Fruit fly (Drosophila melanogaster) whole organism, embryonic: Measurements from ENCODE around the gene CG44000.

Experiments used
- Atf6 ChIP-seq: fragments of 200-800 bp; sonication (Bioruptor generic); IDR thresholded peaks from 2 replicates; pipeline ENCODE4 v1.3.6; 2022; ENCODE audit warnings: missing biosample characterization, missing genetic modification characterization
- CG10209 ChIP-seq: fragments of 200-800 bp; sonication (Bioruptor generic); optimal IDR thresholded peaks from 3 replicates; lab custom pipeline; 2017; ENCODE audit warnings: missing biosample characterization, mild to moderate bottlenecking, missing genetic modification characterization, missing genetic modification reagents
- CG1024 ChIP-seq: fragments of 200-800 bp; sonication (Bioruptor generic); IDR thresholded peaks from 2 replicates; pipeline ENCODE4 v1.3.6; 2022; ENCODE audit warnings: missing biosample characterization, missing genetic modification characterization
- CG10979 ChIP-seq: fragments of 200-800 bp; sonication (Bioruptor generic); optimal IDR thresholded peaks from 2 replicates; lab custom pipeline; 2018; ENCODE audit warnings: missing biosample characterization, mild to moderate bottlenecking, missing genetic modification characterization, moderate library complexity
- CG1233 ChIP-seq: fragments of 200-800 bp; sonication (Bioruptor generic); optimal IDR thresholded peaks from 4 replicates; lab custom pipeline; 2018; ENCODE audit warnings: missing biosample characterization, mild to moderate bottlenecking, missing genetic modification characterization
- CG13296 ChIP-seq: fragments of 200-800 bp; sonication (Bioruptor generic); optimal IDR thresholded peaks from 3 replicates; lab custom pipeline; 2018; ENCODE audit warnings: missing biosample characterization, mild to moderate bottlenecking, missing genetic modification characterization
- CG1603 ChIP-seq: fragments of 200-800 bp; sonication (Bioruptor generic); optimal IDR thresholded peaks from 2 replicates; lab custom pipeline; 2019; ENCODE audit warnings: missing biosample characterization, mild to moderate bottlenecking, missing genetic modification characterization, moderate library complexity
- CG1647 ChIP-seq: fragments of 200-800 bp; sonication (Bioruptor generic); optimal IDR thresholded peaks from 3 replicates; lab custom pipeline; 2016; ENCODE audit warnings: missing biosample characterization, missing genetic modification characterization
- CG17359 ChIP-seq: fragments of 200-800 bp; sonication (Bioruptor generic); optimal IDR thresholded peaks from 3 replicates; lab custom pipeline; 2018; ENCODE audit warnings: missing biosample characterization, mild to moderate bottlenecking, missing genetic modification characterization, moderate library complexity
- CG17385 ChIP-seq: fragments of 200-800 bp; sonication (Bioruptor generic); optimal IDR thresholded peaks from 3 replicates; lab custom pipeline; 2018; ENCODE audit warnings: missing biosample characterization, mild to moderate bottlenecking, missing genetic modification characterization
- CG18599 ChIP-seq: fragments of 200-800 bp; sonication (Bioruptor generic); optimal IDR thresholded peaks from 3 replicates; lab custom pipeline; 2017; ENCODE audit warnings: missing biosample characterization, missing genetic modification characterization, mild to moderate bottlenecking, moderate library complexity, missing genetic modification reagents
- CG2120 ChIP-seq: fragments of 200-800 bp; sonication (Bioruptor generic); optimal IDR thresholded peaks from 3 replicates; lab custom pipeline; 2016; ENCODE audit warnings: missing biosample characterization, missing genetic modification characterization
- CG2129 ChIP-seq: fragments of 200-800 bp; sonication (Bioruptor generic); IDR thresholded peaks from 2 replicates; pipeline ENCODE4 v1.3.6; 2022; ENCODE audit warnings: missing biosample characterization, missing genetic modification characterization; ENCODE audit not compliant: partially characterized antibody
- CG2678 ChIP-seq: fragments of 200-800 bp; sonication (Bioruptor generic); optimal IDR thresholded peaks from 3 replicates; lab custom pipeline; 2019; ENCODE audit warnings: missing biosample characterization, mild to moderate bottlenecking, missing genetic modification characterization, moderate library complexity
- CG30403 ChIP-seq: fragments of 200-800 bp; sonication (Bioruptor generic); optimal IDR thresholded peaks from 3 replicates; lab custom pipeline; 2016; ENCODE audit warnings: missing biosample characterization, missing genetic modification characterization
- CG30431 ChIP-seq: fragments of 200-800 bp; sonication (Bioruptor generic); optimal IDR thresholded peaks from 2 replicates; lab custom pipeline; 2017; ENCODE audit warnings: missing biosample characterization, missing genetic modification characterization
- CG7372 ChIP-seq: fragments of 200-800 bp; sonication (Bioruptor generic); IDR thresholded peaks from 2 replicates; pipeline ENCODE4 v1.3.6; 2022; ENCODE audit warnings: missing biosample characterization, missing genetic modification characterization
- CG7556 ChIP-seq: fragments of 200-800 bp; sonication (Bioruptor generic); optimal IDR thresholded peaks from 2 replicates; lab custom pipeline; 2017; ENCODE audit warnings: missing biosample characterization, mild to moderate bottlenecking, missing genetic modification characterization
- CG7786 ChIP-seq: fragments of 200-800 bp; sonication (Bioruptor generic); optimal IDR thresholded peaks from 2 replicates; lab custom pipeline; 2016; ENCODE audit warnings: missing biosample characterization, missing genetic modification characterization
- CG7963 ChIP-seq: fragments of 200-800 bp; sonication (Bioruptor generic); IDR thresholded peaks from 3 replicates; pipeline ENCODE4 v1.3.6; 2022; ENCODE audit warnings: missing biosample characterization, missing genetic modification characterization; ENCODE audit not compliant: partially characterized antibody
- CG8765 ChIP-seq: fragments of 200-800 bp; sonication (Bioruptor generic); IDR thresholded peaks from 2 replicates; pipeline ENCODE4 v1.3.6; 2022; ENCODE audit warnings: missing biosample characterization, missing genetic modification characterization
- CG9932 ChIP-seq: fragments of 200-800 bp; sonication (Bioruptor generic); IDR thresholded peaks from 2 replicates; pipeline ENCODE4 v1.3.6; 2022; ENCODE audit warnings: missing biosample characterization, missing genetic modification characterization
- Camta ChIP-seq: fragments of 200-800 bp; sonication (Bioruptor generic); optimal IDR thresholded peaks from 2 replicates; lab custom pipeline; 2016; ENCODE audit warnings: missing biosample characterization, missing genetic modification characterization
- Chrac-16 ChIP-seq: fragments of 200-800 bp; sonication (Bioruptor generic); optimal IDR thresholded peaks from 3 replicates; lab custom pipeline; 2016; ENCODE audit warnings: missing biosample characterization, missing genetic modification characterization
- ERR ChIP-seq: fragments of 200-800 bp; sonication (Bioruptor generic); optimal IDR thresholded peaks from 2 replicates; lab custom pipeline; 2016; ENCODE audit warnings: missing biosample characterization, missing genetic modification characterization
- Ets97D ChIP-seq: fragments of 200-800 bp; sonication (Bioruptor generic); optimal IDR thresholded peaks from 3 replicates; lab custom pipeline; 2016; ENCODE audit warnings: missing biosample characterization, missing genetic modification characterization
- Fer1 ChIP-seq: fragments of 200-800 bp; sonication (Bioruptor generic); optimal IDR thresholded peaks from 2 replicates; lab custom pipeline; 2017; ENCODE audit warnings: missing biosample characterization, mild to moderate bottlenecking, missing genetic modification characterization
- HLH54F ChIP-seq: fragments of 200-800 bp; sonication (Bioruptor generic); optimal IDR thresholded peaks from 3 replicates; lab custom pipeline; 2016; ENCODE audit warnings: missing biosample characterization, missing genetic modification characterization
- Hr3 ChIP-seq: fragments of 200-800 bp; sonication (Bioruptor generic); optimal IDR thresholded peaks from 3 replicates; lab custom pipeline; 2016; ENCODE audit warnings: missing biosample characterization, missing genetic modification characterization
- Hr78 ChIP-seq, 2 experiments: fragments of 200-800 bp in 1 of 2; fragments of >200 bp in 1 of 2; sonication (Bioruptor generic) in 1 of 2; optimal IDR thresholded peaks; 2 replicates each; lab custom pipeline; 2017 to 2019; ENCODE audit warnings: missing biosample characterization in 2 of 2, missing genetic modification characterization in 2 of 2, mild to moderate bottlenecking in 1 of 2, moderate library complexity in 1 of 2
- Lim3 ChIP-seq: fragments of 200-800 bp; sonication (Bioruptor generic); IDR thresholded peaks from 2 replicates; pipeline ENCODE4 v1.3.6; 2022; ENCODE audit warnings: missing biosample characterization, missing genetic modification characterization
- Meics ChIP-seq: fragments of 200-800 bp; sonication (Bioruptor generic); optimal IDR thresholded peaks from 2 replicates; lab custom pipeline; 2017; ENCODE audit warnings: missing biosample characterization, mild to moderate bottlenecking, missing genetic modification characterization
- Mes4 ChIP-seq: fragments of 200-800 bp; sonication (Bioruptor generic); optimal IDR thresholded peaks from 2 replicates; lab custom pipeline; 2016; ENCODE audit warnings: missing biosample characterization, missing genetic modification characterization
- NfI ChIP-seq: fragments of 200-800 bp; sonication (Bioruptor generic); optimal IDR thresholded peaks from 3 replicates; lab custom pipeline; 2018; ENCODE audit warnings: missing biosample characterization, mild to moderate bottlenecking, missing genetic modification characterization, moderate library complexity
- Pdp1 ChIP-seq, 2 experiments: fragments of 200-800 bp; sonication (Bioruptor generic); optimal IDR thresholded peaks; 3 replicates each; lab custom pipeline; 2016; ENCODE audit warnings: missing biosample characterization in 2 of 2, missing genetic modification characterization in 2 of 2, mild to moderate bottlenecking in 1 of 2, moderate library complexity in 1 of 2
- Ptx1 ChIP-seq: fragments of 200-800 bp; sonication (Bioruptor generic); IDR thresholded peaks from 2 replicates; pipeline ENCODE4 v1.3.6; 2022; ENCODE audit warnings: missing biosample characterization, missing genetic modification characterization
- Side ChIP-seq: fragments of 200-800 bp; sonication (Bioruptor generic); optimal IDR thresholded peaks from 2 replicates; lab custom pipeline; 2016; ENCODE audit warnings: missing biosample characterization, missing genetic modification characterization
- Sox102F ChIP-seq: fragments of 200-800 bp; sonication (Bioruptor generic); optimal IDR thresholded peaks from 2 replicates; lab custom pipeline; 2018; ENCODE audit warnings: missing biosample characterization, mild to moderate bottlenecking, missing genetic modification characterization, moderate library complexity
- Ssrp ChIP-seq: fragments of 200-800 bp; sonication (Bioruptor generic); optimal IDR thresholded peaks from 2 replicates; lab custom pipeline; 2018; ENCODE audit warnings: missing biosample characterization, mild to moderate bottlenecking, missing genetic modification characterization, moderate library complexity
- TFAM ChIP-seq: fragments of 200-800 bp; sonication (Bioruptor generic); optimal IDR thresholded peaks from 2 replicates; lab custom pipeline; 2017; ENCODE audit warnings: missing biosample characterization, missing genetic modification characterization, inconsistent platforms
- abd-A ChIP-seq: fragments of 200-800 bp; sonication (Bioruptor generic); optimal IDR thresholded peaks from 3 replicates; lab custom pipeline; 2019; ENCODE audit warnings: missing biosample characterization, mild to moderate bottlenecking, missing genetic modification characterization, moderate library complexity
- al ChIP-seq: fragments of 200-800 bp; sonication (Bioruptor generic); IDR thresholded peaks from 2 replicates; pipeline ENCODE4 v1.3.6; 2022; ENCODE audit warnings: missing biosample characterization, missing genetic modification characterization
- az2 ChIP-seq: fragments of 200-800 bp; sonication (Bioruptor generic); optimal IDR thresholded peaks from 3 replicates; lab custom pipeline; 2016; ENCODE audit warnings: missing biosample characterization, missing genetic modification characterization
- btn ChIP-seq: fragments of 200-800 bp; sonication (Bioruptor generic); optimal IDR thresholded peaks from 2 replicates; lab custom pipeline; 2016; ENCODE audit warnings: missing biosample characterization, missing genetic modification characterization
- fd96Cb ChIP-seq: fragments of 200-800 bp; sonication (Bioruptor generic); optimal IDR thresholded peaks from 2 replicates; lab custom pipeline; 2018; ENCODE audit warnings: missing biosample characterization, mild to moderate bottlenecking, missing genetic modification characterization, moderate library complexity
- phol ChIP-seq: fragments of 200-800 bp; sonication (Bioruptor generic); optimal IDR thresholded peaks from 3 replicates; lab custom pipeline; 2018; ENCODE audit warnings: missing biosample characterization, mild to moderate bottlenecking, missing genetic modification characterization, moderate library complexity
- pum ChIP-seq: fragments of 200-800 bp; sonication (Bioruptor generic); optimal IDR thresholded peaks from 2 replicates; lab custom pipeline; 2016; ENCODE audit warnings: missing biosample characterization, missing genetic modification characterization
- row ChIP-seq: fragments of 200-800 bp; sonication (Bioruptor generic); IDR thresholded peaks from 3 replicates; pipeline ENCODE4 v1.3.6; 2022; ENCODE audit warnings: missing biosample characterization, missing genetic modification characterization
- tap ChIP-seq: fragments of 200-800 bp; optimal IDR thresholded peaks from 3 replicates; lab custom pipeline; 2019; ENCODE audit warnings: missing biosample characterization, mild to moderate bottlenecking, missing genetic modification characterization, moderate library complexity

CG44000 gene

DNA sequence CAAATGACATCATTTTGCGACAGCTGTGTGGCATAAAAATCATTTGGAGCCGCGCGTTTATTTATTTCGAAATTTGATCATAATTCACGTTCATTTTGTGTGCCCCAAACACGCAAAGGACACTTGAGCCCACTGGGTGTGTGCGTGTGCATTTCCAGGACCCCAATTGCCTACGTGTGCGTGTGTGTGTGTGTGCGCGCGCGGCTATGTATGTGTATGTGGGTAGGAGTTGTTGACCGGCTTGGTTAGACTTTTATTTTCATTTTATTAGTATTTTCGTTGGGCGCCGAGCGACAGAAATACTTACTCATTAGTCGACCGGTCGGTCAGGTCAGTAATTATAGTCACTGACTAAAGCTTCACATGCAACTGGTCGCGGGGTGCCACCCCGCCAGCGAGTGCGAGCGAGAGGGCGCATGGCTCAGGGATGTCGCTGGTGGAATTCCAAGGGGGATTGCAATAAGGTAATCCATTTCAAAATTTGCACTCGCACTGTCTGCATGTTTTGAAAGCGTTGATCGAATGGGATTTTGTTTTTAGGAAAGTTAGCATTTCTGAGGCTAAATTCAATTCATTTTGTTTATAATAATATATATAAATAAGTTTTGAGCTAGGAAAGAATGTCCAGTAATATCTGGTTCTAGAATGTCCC is 551 bp downstream of the CG44000 start (continued):
- TF ChIP-seq CG30403 (peak; percentile 48), CG2129 (GFP tag; lab: Robert Waterston, UW) (no peak), Sox102F (GFP tag; lab: Kevin White, UChicago) (peak; percentile 54), tap (no peak), fd96Cb (tag; lab: Kevin White, UChicago) (peak; percentile 31), NfI (GFP tag; lab: Kevin White, UChicago) (peak; percentile 62), CG10209 (peak; percentile 53), Hr78 (GFP tag; optimal IDR thresholded peaks at IDR 0.05; lab: Kevin White, UChicago) (no peak), CG2120 (GFP tag; lab: Kevin White, UChicago) (peak; percentile 53), al (GFP tag; lab: Robert Waterston, UW) (peak; percentile 42; the same call in 1 of the 2 replicates), CG7786 (GFP tag; lab: Kevin White, UChicago) (peak; percentile 14), row (GFP tag; lab: Robert Waterston, UW) (peak; percentile 50), CG2678 (tag; lab: Kevin White, UChicago) (peak; percentile 55), Camta (GFP tag; lab: Kevin White, UChicago) (no peak), Lim3 (no peak), ERR (no peak), Hr3 (GFP tag; lab: Kevin White, UChicago) (peak; percentile 64), CG7556 (GFP tag; lab: Kevin White, UChicago) (peak; percentile 4), CG7372 (GFP tag; lab: Robert Waterston, UW) (0 out of 2 replicates have a peak, but pooled peaks have one; percentile 20), Chrac-16 (GFP tag; lab: Kevin White, UChicago) (peak; percentile 22), az2 (GFP tag; lab: Kevin White, UChicago) (peak; percentile 53), CG7963 (GFP tag; lab: Robert Waterston, UW) (no peak), CG10979 (peak; percentile 25), Ptx1 (GFP tag; lab: Robert Waterston, UW) (peak; percentile 64; the same call in 1 of the 2 replicates), Pdp1 (GFP tag; optimal IDR thresholded peaks at IDR 0.05; lab: Kevin White, UChicago) (peak in 1 of 2 experiments; percentile 32), Ssrp (tag; lab: Kevin White, UChicago) (peak; percentile 49), CG1233 (GFP tag; lab: Kevin White, UChicago) (no peak), Atf6 (peak; percentile 63), Mes4 (no peak), Fer1 (GFP tag; lab: Kevin White, UChicago) (peak; percentile 17), Ets97D (no peak), CG30431 (peak; percentile 41), CG9932 (GFP tag; lab: Robert Waterston, UW) (peak; percentile 61), CG8765 (GFP tag; lab: Robert Waterston, UW) (no peak), CG18599 (peak; percentile 65), Side (GFP tag; lab: Kevin White, UChicago) (no peak), CG13296 (GFP tag; lab: Kevin White, UChicago) (peak; percentile 7), pum (GFP tag; lab: Kevin White, UChicago) (peak; percentile 40), CG1603 (tag; lab: Kevin White, UChicago) (peak; percentile 25), CG1024 (GFP tag; lab: Robert Waterston, UW) (no peak), CG17359 (tag; lab: Kevin White, UChicago) (peak; percentile 46), phol (peak; percentile 34), CG17385 (peak; percentile 21), TFAM (GFP tag; lab: Kevin White, UChicago) (no peak), abd-A (tag; lab: Kevin White, UChicago) (peak; percentile 50), CG1647 (GFP tag; lab: Kevin White, UChicago) (peak; percentile 9), HLH54F (GFP tag; lab: Kevin White, UChicago) (peak; percentile 18), btn (no peak), Meics (GFP tag; lab: Kevin White, UChicago) (peak; percentile 50)
